Fruit fly (Drosophila melanogaster) whole organism, prepupa: Measurements from ENCODE around the gene msl-2.

ENCODE experiments used
- CG10669 ChIP-seq: fragments of 200-800 bp; sonication (Bioruptor generic); optimal IDR thresholded peaks from 3 replicates; lab custom pipeline; 2018; ENCODE audit warnings: missing biosample characterization, mild to moderate bottlenecking, missing genetic modification characterization, moderate library complexity
- CG11762 ChIP-seq: fragments of 200-800 bp; sonication (Bioruptor generic); optimal IDR thresholded peaks from 3 replicates; lab custom pipeline; 2016; ENCODE audit warnings: missing biosample characterization, missing genetic modification characterization; ENCODE audit not compliant: insufficient read depth
- CG11902 ChIP-seq: fragments of 200-800 bp; sonication (Bioruptor generic); optimal IDR thresholded peaks from 3 replicates; lab custom pipeline; 2016; ENCODE audit warnings: missing biosample characterization, missing genetic modification characterization
- CG1621 ChIP-seq: fragments of 200-800 bp; sonication (Bioruptor generic); optimal IDR thresholded peaks from 3 replicates; lab custom pipeline; 2018; ENCODE audit warnings: missing biosample characterization, mild to moderate bottlenecking, missing genetic modification characterization
- CG3032 ChIP-seq: fragments of 200-800 bp; optimal IDR thresholded peaks from 2 replicates; lab custom pipeline; 2019; ENCODE audit warnings: missing biosample characterization, mild to moderate bottlenecking, missing genetic modification characterization, moderate library complexity
- CG31627 ChIP-seq: fragments of 200-800 bp; sonication (Bioruptor generic); optimal IDR thresholded peaks from 3 replicates; lab custom pipeline; 2016; ENCODE audit warnings: missing biosample characterization, missing genetic modification characterization
- CG34406 ChIP-seq: fragments of 200-800 bp; sonication (Bioruptor generic); optimal IDR thresholded peaks from 3 replicates; lab custom pipeline; 2016; ENCODE audit warnings: missing biosample characterization, missing genetic modification characterization
- CG3919 ChIP-seq: fragments of 200-800 bp; sonication (Bioruptor generic); optimal IDR thresholded peaks from 3 replicates; lab custom pipeline; 2016; ENCODE audit warnings: missing biosample characterization, missing genetic modification characterization
- CG6163 ChIP-seq: fragments of 200-800 bp; sonication (Bioruptor generic); IDR thresholded peaks from 3 replicates; pipeline ENCODE4 v1.3.6; 2022; ENCODE audit warnings: missing biosample characterization, missing genetic modification characterization
- CG6276 ChIP-seq: fragments of 200-800 bp; sonication (Bioruptor generic); optimal IDR thresholded peaks from 2 replicates; lab custom pipeline; 2017; ENCODE audit warnings: missing biosample characterization, mild to moderate bottlenecking, missing genetic modification characterization
- CG6808 ChIP-seq: fragments of 200-800 bp; sonication (Bioruptor generic); optimal IDR thresholded peaks from 3 replicates; lab custom pipeline; 2017; ENCODE audit warnings: missing biosample characterization, missing genetic modification characterization, mild to moderate bottlenecking, moderate library complexity, missing genetic modification reagents
- CG6854 ChIP-seq: fragments of 200-800 bp; sonication (Bioruptor generic); optimal IDR thresholded peaks from 2 replicates; lab custom pipeline; 2017; ENCODE audit warnings: missing biosample characterization, mild to moderate bottlenecking, missing genetic modification characterization
- CG7368 ChIP-seq: fragments of 200-800 bp; sonication (Bioruptor generic); optimal IDR thresholded peaks from 3 replicates; lab custom pipeline; 2016; ENCODE audit warnings: missing biosample characterization, missing genetic modification characterization
- CG8119 ChIP-seq: fragments of 200-800 bp; sonication (Bioruptor generic); IDR thresholded peaks from 3 replicates; pipeline ENCODE4 v1.3.6; 2022; ENCODE audit warnings: missing biosample characterization, missing genetic modification characterization
- CG8319 ChIP-seq: fragments of 200-800 bp; sonication (Bioruptor generic); optimal IDR thresholded peaks from 3 replicates; lab custom pipeline; 2016; ENCODE audit warnings: missing biosample characterization, missing genetic modification characterization
- CG8632 ChIP-seq: fragments of 200-800 bp; sonication (Bioruptor generic); optimal IDR thresholded peaks from 3 replicates; lab custom pipeline; 2016; ENCODE audit warnings: missing biosample characterization, missing genetic modification characterization
- CG9139 ChIP-seq: fragments of 200-800 bp; sonication (Bioruptor generic); optimal IDR thresholded peaks from 3 replicates; lab custom pipeline; 2017; ENCODE audit warnings: missing biosample characterization, mild to moderate bottlenecking, missing genetic modification characterization
- Eip75B ChIP-seq: fragments of 200-800 bp; sonication (Bioruptor generic); optimal IDR thresholded peaks from 3 replicates; lab custom pipeline; 2016; ENCODE audit warnings: missing biosample characterization, missing genetic modification characterization
- Eip78C ChIP-seq: fragments of 200-800 bp; sonication (Bioruptor generic); peaks from one replicate; lab custom pipeline; 2016; ENCODE audit warnings: missing biosample characterization, missing genetic modification characterization
- Eip93F ChIP-seq: fragments of 200-800 bp; sonication (Bioruptor generic); optimal IDR thresholded peaks from 2 replicates; lab custom pipeline; 2016; ENCODE audit warnings: missing biosample characterization, mild to moderate bottlenecking, missing genetic modification characterization
- Ets96B ChIP-seq: fragments of 200-800 bp; optimal IDR thresholded peaks from 2 replicates; lab custom pipeline; 2019; ENCODE audit warnings: missing biosample characterization, mild to moderate bottlenecking, missing genetic modification characterization, moderate library complexity
- Gug ChIP-seq: fragments of 200-800 bp; sonication (Bioruptor generic); IDR thresholded peaks from 2 replicates; pipeline ENCODE4 v1.3.6; 2022; ENCODE audit warnings: missing biosample characterization, missing genetic modification characterization
- Hr38 ChIP-seq: sonication (Bioruptor generic); optimal IDR thresholded peaks from 2 replicates; lab custom pipeline; 2016; ENCODE audit warnings: missing biosample characterization, missing genetic modification characterization
- Hr39 ChIP-seq: fragments of 200-800 bp; sonication (Bioruptor generic); optimal IDR thresholded peaks from 2 replicates; lab custom pipeline; 2016; ENCODE audit warnings: missing biosample characterization, missing genetic modification characterization
- Lpt ChIP-seq: fragments of 200-800 bp; sonication (Bioruptor generic); optimal IDR thresholded peaks from 3 replicates; lab custom pipeline; 2016; ENCODE audit warnings: missing biosample characterization, missing genetic modification characterization
- OdsH ChIP-seq: fragments of 200-800 bp; sonication (Bioruptor generic); optimal IDR thresholded peaks from 3 replicates; lab custom pipeline; 2016; ENCODE audit warnings: missing biosample characterization, missing genetic modification characterization
- Sox14 ChIP-seq: fragments of 200-800 bp; sonication (Bioruptor generic); optimal IDR thresholded peaks from 3 replicates; lab custom pipeline; 2016; ENCODE audit warnings: missing biosample characterization, missing genetic modification characterization
- Sox15 ChIP-seq: fragments of 200-800 bp; sonication (Bioruptor generic); optimal IDR thresholded peaks from 3 replicates; lab custom pipeline; 2016; ENCODE audit warnings: missing biosample characterization, missing genetic modification characterization
- achi ChIP-seq: fragments of 200-800 bp; sonication (Bioruptor generic); optimal IDR thresholded peaks from 3 replicates; lab custom pipeline; 2016; ENCODE audit warnings: missing biosample characterization, missing genetic modification characterization
- cyc ChIP-seq: fragments of 200-800 bp; sonication (Bioruptor generic); optimal IDR thresholded peaks from 3 replicates; lab custom pipeline; 2016; ENCODE audit warnings: missing biosample characterization, missing genetic modification characterization
- dsx ChIP-seq: fragments of 200-800 bp; optimal IDR thresholded peaks from 3 replicates; lab custom pipeline; 2019; ENCODE audit warnings: missing biosample characterization, mild to moderate bottlenecking, missing genetic modification characterization, moderate library complexity; ENCODE audit not compliant: poor library complexity, severe bottlenecking
- eg ChIP-seq: fragments of 200-800 bp; sonication (Bioruptor generic); IDR thresholded peaks from 3 replicates; pipeline ENCODE4 v1.3.6; 2022; ENCODE audit warnings: missing biosample characterization, missing genetic modification characterization
- esn ChIP-seq: fragments of 200-800 bp; sonication (Bioruptor generic); optimal IDR thresholded peaks from 2 replicates; lab custom pipeline; 2016; ENCODE audit warnings: missing biosample characterization, mild to moderate bottlenecking, missing genetic modification characterization, moderate library complexity
- fd59A ChIP-seq: fragments of 200-800 bp; sonication (Bioruptor generic); optimal IDR thresholded peaks from 2 replicates; lab custom pipeline; 2017; ENCODE audit warnings: missing biosample characterization, mild to moderate bottlenecking, missing genetic modification characterization, missing genetic modification reagents
- lz ChIP-seq: fragments of 200-800 bp; sonication (Bioruptor generic); optimal IDR thresholded peaks from 3 replicates; lab custom pipeline; 2016; ENCODE audit warnings: missing biosample characterization, missing genetic modification characterization
- net ChIP-seq: fragments of 200-800 bp; sonication (Bioruptor generic); optimal IDR thresholded peaks from 3 replicates; lab custom pipeline; 2016; ENCODE audit warnings: missing biosample characterization, missing genetic modification characterization
- salr ChIP-seq, 2 experiments: fragments of 200-800 bp; sonication (Bioruptor generic); optimal IDR thresholded peaks; 3 replicates each; lab custom pipeline; 2016 to 2018; ENCODE audit warnings: missing biosample characterization in 2 of 2, missing genetic modification characterization in 2 of 2, mild to moderate bottlenecking in 1 of 2
- svp ChIP-seq: fragments of 200-800 bp; sonication (Bioruptor generic); peaks from one replicate; lab custom pipeline; 2016; ENCODE audit warnings: missing biosample characterization, missing genetic modification characterization

Gene msl-2

dm6 chr2L:3457007-3457406 is 8.9 kb downstream of the msl-2 start, which contains the start of the genes Cog3 and Sec5:
Gene Cog3, minus strand, starts transcription at chr2L:3457064.
Gene Sec5, plus strand, starts transcription at chr2L:3457302.
- TF ChIP-seq fd59A (GFP tag; lab: Kevin White, UChicago): peak; percentile 37
- peak; percentile 31; the same call in 1 of the 2 replicates for TF ChIP-seq Gug
- no peak for TF ChIP-seq svp (GFP tag; lab: Kevin White, UChicago)
- TF ChIP-seq CG6276 (GFP tag; lab: Kevin White, UChicago): no peak
- TF ChIP-seq lz: peak; percentile 66
- TF ChIP-seq Hr38 (GFP tag; lab: Kevin White, UChicago): no peak
- no peak for TF ChIP-seq CG11762 (GFP tag; lab: Kevin White, UChicago)
- TF ChIP-seq CG8119 (GFP tag; lab: Robert Waterston, UW): peak; percentile 58; the same call in 1 of the 3 replicates
- TF ChIP-seq salr (GFP tag; optimal IDR thresholded peaks at IDR 0.05; lab: Kevin White, UChicago): peak in 1 of 2 experiments; percentile 23
- no peak for TF ChIP-seq Eip75B (GFP tag; lab: Kevin White, UChicago)
- peak; percentile 77 for TF ChIP-seq esn
- TF ChIP-seq achi (GFP tag; lab: Kevin White, UChicago): no peak
- TF ChIP-seq eg (GFP tag; lab: Robert Waterston, UW): peak; percentile 41; the same call in 1 of the 3 replicates
- TF ChIP-seq CG31627 (GFP tag; lab: Kevin White, UChicago): peak; percentile 52
- TF ChIP-seq Eip93F (GFP tag; lab: Kevin White, UChicago): no peak
- TF ChIP-seq CG10669 (GFP tag; lab: Kevin White, UChicago): no peak
- TF ChIP-seq CG6808 (GFP tag; lab: Kevin White, UChicago): no peak
- peak; percentile 49 for TF ChIP-seq Ets96B
- TF ChIP-seq CG6163: no peak
- TF ChIP-seq Eip78C (GFP tag; lab: Kevin White, UChicago): no peak
- no peak for TF ChIP-seq CG8319
- TF ChIP-seq Sox15: no peak
- TF ChIP-seq net (GFP tag; lab: Kevin White, UChicago): no peak
- TF ChIP-seq CG8632 (GFP tag; lab: Kevin White, UChicago): no peak
- TF ChIP-seq dsx (GFP tag; lab: Kevin White, UChicago): no peak
- TF ChIP-seq CG7368 (GFP tag; lab: Kevin White, UChicago): no peak
- TF ChIP-seq OdsH: no peak
- no peak for TF ChIP-seq CG1621 (tag; lab: Kevin White, UChicago)
- peak; percentile 71 for TF ChIP-seq CG3032 (tag; lab: Kevin White, UChicago)
- no peak for TF ChIP-seq CG3919 (GFP tag; lab: Kevin White, UChicago)
- TF ChIP-seq CG6854 (GFP tag; lab: Kevin White, UChicago): peak; percentile 52
- no peak for TF ChIP-seq Lpt (GFP tag; lab: Kevin White, UChicago)
- no peak for TF ChIP-seq CG9139
- no peak for TF ChIP-seq Hr39
- TF ChIP-seq Sox14 (GFP tag; lab: Kevin White, UChicago): peak; percentile 80
- peak; percentile 35 for TF ChIP-seq cyc (GFP tag; lab: Kevin White, UChicago)
- TF ChIP-seq CG11902 (GFP tag; lab: Kevin White, UChicago): peak; percentile 36

- TF ChIP-seq CG6854 (GFP tag; lab: Kevin White, UChicago) (peak; percentile 6), CG34406 (GFP tag; lab: Kevin White, UChicago) (no peak)
Observed at dm6 chr2L:3452286-3452685, 13.6 kb downstream of the msl-2 start, which contains the start of gene CG12795. Gene CG12795, plus strand, starts transcription at chr2L:3452466.

- no peak for TF ChIP-seq Ets96B
- TF ChIP-seq, all 60 proteins: peak for 0
Observed at dm6 chr2L:3449555-3450320, 16.2 kb downstream of the msl-2 start, which contains the start of gene Snx1. Gene Snx1, plus strand, starts transcription at chr2L:3449683.
